Fruit fly (Drosophila melanogaster): ENCODE results near the gene Ir68a.

Ir68a gene

DNA sequence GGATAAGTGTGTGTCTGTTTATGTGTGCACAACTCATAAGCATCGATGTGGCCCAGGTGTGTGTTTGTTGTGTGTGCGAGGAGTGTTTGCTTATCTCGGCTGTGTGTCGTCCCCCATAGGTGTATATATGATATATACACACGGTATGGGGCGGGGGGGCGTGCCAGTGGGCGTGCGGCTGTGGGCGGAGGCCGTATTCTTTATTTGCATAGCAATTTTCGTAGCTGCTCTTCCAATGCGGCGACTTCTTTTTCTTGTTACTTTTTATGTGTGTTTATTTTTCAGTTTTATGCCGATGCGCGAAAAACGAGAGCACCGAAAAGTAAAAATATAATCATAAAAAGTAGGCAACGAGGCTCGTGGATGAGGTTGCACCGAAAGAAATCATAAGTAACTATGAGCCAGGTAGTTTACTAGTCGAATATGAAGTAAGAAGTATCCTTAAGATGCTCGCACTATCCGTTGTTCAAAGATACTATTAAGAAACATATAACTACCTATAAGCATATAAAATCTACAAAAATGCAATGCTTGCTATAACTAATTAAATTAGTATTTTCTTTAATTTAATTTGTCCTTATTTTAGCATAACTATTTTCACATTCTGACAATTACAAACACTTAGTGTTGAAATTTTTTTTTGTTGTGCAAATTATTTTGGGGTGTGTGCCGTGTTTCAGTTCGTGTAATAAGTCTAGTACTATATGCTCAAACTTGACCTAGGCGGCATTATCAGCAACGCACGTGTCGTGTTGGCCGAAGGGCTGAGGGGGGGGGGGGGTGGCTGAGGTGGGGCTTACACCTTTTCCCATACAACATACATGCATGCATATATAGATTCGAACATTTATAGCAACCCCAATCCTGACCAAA, 42.7 kb upstream of the Ir68a start (continued):
- TF ChIP-seq CG11247 (GFP tag; IDR thresholded peaks at IDR 0.05) (peak; percentile 56), vnd (GFP tag; IDR thresholded peaks at IDR 0.05; ENCODE audit: partially characterized antibody) (no peak), CG15269 (tag; optimal IDR thresholded peaks at IDR 0.05) (peak; percentile 54), Lpt (GFP tag; optimal IDR thresholded peaks at IDR 0.05) (no peak), en (GFP tag; optimal IDR thresholded peaks at IDR 0.05) (no peak), Hsf (GFP tag; optimal IDR thresholded peaks at IDR 0.05) (peak; percentile 27), dati (GFP tag; IDR thresholded peaks at IDR 0.05) (peak; percentile 40; the same call in 1 of the 2 replicates), CG9215 (GFP tag; IDR thresholded peaks at IDR 0.05) (0 out of 2 replicates have a peak, but pooled peaks have one; percentile 7), Pdp1 (GFP tag; optimal IDR thresholded peaks at IDR 0.05) (no peak), CG10431 (GFP tag; optimal IDR thresholded peaks at IDR 0.05) (no peak), Hmr (GFP tag; optimal IDR thresholded peaks at IDR 0.05) (no peak), scrt (GFP tag; optimal IDR thresholded peaks at IDR 0.05) (no peak), phol (tag; optimal IDR thresholded peaks at IDR 0.05) (peak; percentile 47), kah (GFP tag; optimal IDR thresholded peaks at IDR 0.05) (no peak), yki (optimal IDR thresholded peaks at IDR 0.05) (no peak), grn (GFP tag; optimal IDR thresholded peaks at IDR 0.05) (no peak), CG3065 (GFP tag; optimal IDR thresholded peaks at IDR 0.05) (peak; percentile 15), CG2120 (GFP tag; optimal IDR thresholded peaks at IDR 0.05) (peak; percentile 34), Vsx1 (GFP tag; optimal IDR thresholded peaks at IDR 0.05) (no peak), CG8944 (GFP tag; optimal IDR thresholded peaks at IDR 0.05) (no peak), CG12769 (tag; optimal IDR thresholded peaks at IDR 0.05) (peak; percentile 5), CG13424 (tag; optimal IDR thresholded peaks at IDR 0.05) (peak; percentile 39), hkb (optimal IDR thresholded peaks at IDR 0.05) (no peak), hkb (GFP tag; IDR thresholded peaks at IDR 0.05) (peak; percentile 30; the same call in 1 of the 2 replicates), Rfx (GFP tag; IDR thresholded peaks at IDR 0.05) (peak; percentile 28), CG17568 (GFP tag; optimal IDR thresholded peaks at IDR 0.05) (no peak), zfh1 (GFP tag; IDR thresholded peaks at IDR 0.05) (peak; percentile 38; the same call in 1 of the 3 replicates), aop (GFP tag; IDR thresholded peaks at IDR 0.05) (no peak), br (optimal IDR thresholded peaks at IDR 0.05) (no peak), CG9437 (GFP tag; optimal IDR thresholded peaks at IDR 0.05) (peak; percentile 49), CG10366 (GFP tag; IDR thresholded peaks at IDR 0.05) (peak; percentile 10; the same call in 1 of the 2 replicates), lbe (GFP tag; optimal IDR thresholded peaks at IDR 0.05) (no peak), CG10565 (GFP tag; optimal IDR thresholded peaks at IDR 0.05) (no peak), CG7839 (tag; optimal IDR thresholded peaks at IDR 0.05) (peak; percentile 21), CG4328 (GFP tag; optimal IDR thresholded peaks at IDR 0.05) (peak; percentile 10), CG13624 (GFP tag; optimal IDR thresholded peaks at IDR 0.05) (no peak), CG1602 (GFP tag; optimal IDR thresholded peaks at IDR 0.05) (no peak), ham (GFP tag; IDR thresholded peaks at IDR 0.05) (no peak), repo (GFP tag; optimal IDR thresholded peaks at IDR 0.05) (no peak), CG9932 (GFP tag; IDR thresholded peaks at IDR 0.05) (peak; percentile 41), CG18619 (GFP tag; optimal IDR thresholded peaks at IDR 0.05) (peak; percentile 42), ftz-f1 (GFP tag; optimal IDR thresholded peaks at IDR 0.05) (no peak), C15 (GFP tag; IDR thresholded peaks at IDR 0.05) (peak; percentile 25; the same call in 1 of the 3 replicates), CG10654 (GFP tag; optimal IDR thresholded peaks at IDR 0.05) (no peak), CG15514 (GFP tag; optimal IDR thresholded peaks at IDR 0.05) (peak; percentile 16), vvl (GFP tag; IDR thresholded peaks at IDR 0.05) (no peak), nerfin-1 (tag; optimal IDR thresholded peaks at IDR 0.05) (no peak), CG34376 (GFP tag; optimal IDR thresholded peaks at IDR 0.05) (no peak), amos (GFP tag; IDR thresholded peaks at IDR 0.05; ENCODE audit: partially characterized antibody) (no peak), CG2116 (GFP tag; optimal IDR thresholded peaks at IDR 0.05) (no peak)

Measured in whole organism, embryonic.